Comparison of ENCODE assay signal across 3 worm cellular contexts in genomic region chrII:6968191-6968675, ce11.
TF ChIP-seq lines count a peak whose summit lies in the region.

No protein-coding gene starts in this region.

TF ChIP-seq in whole organism, L1 larva, 84 proteins besides CTCF, POLR2A, EP300 and RAD21 (continued from another document and continues in another):
- TF ChIP-seq ztf-11 (tag; optimal IDR thresholded peaks at IDR 0.05; lab: Kevin White, UChicago) (peak in 1 of 2 experiments; percentile 71), mab-9 (GFP tag; IDR thresholded peaks at IDR 0.05; lab: Robert Waterston, UW) (no peak; the same call in 1 of the 2 replicates), snu-23 (GFP tag; optimal IDR thresholded peaks at IDR 0.05; lab: Kevin White, UChicago) (peak; percentile 86), hlh-17 (GFP tag; optimal IDR thresholded peaks at IDR 0.05; lab: Kevin White, UChicago; ENCODE audit: borderline replicate concordance) (peak; percentile 34), ztf-4 (tag; optimal IDR thresholded peaks at IDR 0.05; lab: Kevin White, UChicago) (peak; percentile 59), efl-3 (GFP tag; optimal IDR thresholded peaks at IDR 0.05; lab: Kevin White, UChicago) (peak; percentile 63), swsn-7 (tag; optimal IDR thresholded peaks at IDR 0.05; lab: Kevin White, UChicago) (peak; percentile 87), ceh-8 (GFP tag; optimal IDR thresholded peaks at IDR 0.05; lab: Kevin White, UChicago) (peak; percentile 37), blmp-1 (tag; optimal IDR thresholded peaks at IDR 0.05; lab: Kevin White, UChicago) (no peak), nhr-19 (GFP tag; conservative IDR thresholded peaks at IDR 0.05; lab: Robert Waterston, UW) (peak; percentile 93), zag-1 (tag; optimal IDR thresholded peaks at IDR 0.05; lab: Kevin White, UChicago) (no peak), tbx-2 (tag; optimal IDR thresholded peaks at IDR 0.05; lab: Kevin White, UChicago) (peak; percentile 69), unc-130 (tag; optimal IDR thresholded peaks at IDR 0.05; lab: Kevin White, UChicago) (peak; percentile 5), egl-13 (tag; optimal IDR thresholded peaks at IDR 0.05; lab: Kevin White, UChicago) (peak; percentile 70), nhr-71 (tag; optimal IDR thresholded peaks at IDR 0.05; lab: Kevin White, UChicago) (peak; percentile 93), dsc-1 (tag; optimal IDR thresholded peaks at IDR 0.05; lab: Kevin White, UChicago) (peak; percentile 79), sptf-1 (tag; optimal IDR thresholded peaks at IDR 0.05; lab: Kevin White, UChicago) (no peak), ceh-63 (GFP tag; optimal IDR thresholded peaks at IDR 0.05; lab: Kevin White, UChicago) (no peak), alr-1 (tag; optimal IDR thresholded peaks at IDR 0.05; lab: Kevin White, UChicago; ENCODE audit: borderline replicate concordance) (no peak), irx-1 (tag; optimal IDR thresholded peaks at IDR 0.05; lab: Kevin White, UChicago) (peak; percentile 66), fkh-8 (tag; optimal IDR thresholded peaks at IDR 0.05; lab: Kevin White, UChicago) (peak; percentile 64), ama-1 (optimal IDR thresholded peaks at IDR 0.05; lab: Kevin White, UChicago) (peak; percentile 95), unc-30 (tag; optimal IDR thresholded peaks at IDR 0.05; lab: Kevin White, UChicago) (no peak), unc-62 (GFP tag; optimal IDR thresholded peaks at IDR 0.05; lab: Kevin White, UChicago) (no peak), nhr-76 (tag; optimal IDR thresholded peaks at IDR 0.05; lab: Kevin White, UChicago) (no peak), elt-3 (tag; optimal IDR thresholded peaks at IDR 0.05; lab: Kevin White, UChicago) (peak in 1 of 6 experiments; percentile 29), lin-15B (tag; optimal IDR thresholded peaks at IDR 0.05; lab: Kevin White, UChicago) (peak; percentile 35), C16A3.4 (tag; optimal IDR thresholded peaks at IDR 0.05; lab: Kevin White, UChicago) (peak; percentile 2), ceh-88 (GFP tag; IDR thresholded peaks at IDR 0.05; lab: Robert Waterston, UW) (peak; percentile 65; the same call in 1 of the 2 replicates), sox-4 (tag; optimal IDR thresholded peaks at IDR 0.05; lab: Kevin White, UChicago) (no peak), mep-1 (tag; optimal IDR thresholded peaks at IDR 0.05; lab: Kevin White, UChicago) (peak; percentile 65), zip-4 (GFP tag; optimal IDR thresholded peaks at IDR 0.05; lab: Kevin White, UChicago) (peak; percentile 59), F16B12.6 (tag; optimal IDR thresholded peaks at IDR 0.05; lab: Kevin White, UChicago) (peak; percentile 44), dpl-1 (GFP tag; optimal IDR thresholded peaks at IDR 0.05; lab: Kevin White, UChicago) (peak; percentile 42 to 54 (median 52)), unc-98 (GFP tag; IDR thresholded peaks at IDR 0.05; lab: Robert Waterston, UW) (no peak), pag-3 (tag; optimal IDR thresholded peaks at IDR 0.05; lab: Kevin White, UChicago; ENCODE audit: borderline replicate concordance, insufficient read depth) (no peak), lin-14 (GFP tag; optimal IDR thresholded peaks at IDR 0.05; lab: Kevin White, UChicago) (peak; percentile 86), lin-13 (GFP tag; optimal IDR thresholded peaks at IDR 0.05; lab: Kevin White, UChicago) (peak; percentile 85), C04F5.9 (tag; optimal IDR thresholded peaks at IDR 0.05; lab: Kevin White, UChicago) (peak; percentile 80), lir-3 (tag; optimal IDR thresholded peaks at IDR 0.05; lab: Kevin White, UChicago; ENCODE audit: poor library complexity) (peak; percentile 38), vab-15 (tag; optimal IDR thresholded peaks at IDR 0.05; lab: Kevin White, UChicago) (no peak), nhr-90 (tag; optimal IDR thresholded peaks at IDR 0.05; lab: Kevin White, UChicago; ENCODE audit: poor library complexity) (peak; percentile 92)

TF ChIP-seq in whole organism, L3 larva, 47 proteins besides CTCF, POLR2A, EP300 and RAD21 (continued from another document):
- TF ChIP-seq R02D3.7 (tag; optimal IDR thresholded peaks at IDR 0.05; lab: Kevin White, UChicago) = peak; percentile 83
- TF ChIP-seq ama-1 (optimal IDR thresholded peaks at IDR 0.05; lab: Kevin White, UChicago) = peak; percentile 97
- peak in 1 of 3 experiments; percentile 25 for TF ChIP-seq elt-3 (tag; optimal IDR thresholded peaks at IDR 0.05; lab: Kevin White, UChicago)
- TF ChIP-seq zag-1 (tag; optimal IDR thresholded peaks at IDR 0.05; lab: Kevin White, UChicago) = no peak
- TF ChIP-seq jun-1 (tag; optimal IDR thresholded peaks at IDR 0.05; lab: Kevin White, UChicago) = peak; percentile 3
- TF ChIP-seq nhr-43 (tag; optimal IDR thresholded peaks at IDR 0.05; lab: Kevin White, UChicago; ENCODE audit: poor library complexity, severe bottlenecking) = peak; percentile 62
- TF ChIP-seq nhr-67 (tag; optimal IDR thresholded peaks at IDR 0.05; lab: Kevin White, UChicago) = no peak
- no peak for TF ChIP-seq ceh-16 (tag; optimal IDR thresholded peaks at IDR 0.05; lab: Kevin White, UChicago)
- peak; percentile 39 for TF ChIP-seq pha-4 (tag; optimal IDR thresholded peaks at IDR 0.05; lab: Kevin White, UChicago)
- peak; percentile 48 for TF ChIP-seq ceh-82 (tag; optimal IDR thresholded peaks at IDR 0.05; lab: Kevin White, UChicago)
- peak; percentile 5 for TF ChIP-seq daf-12 (tag; optimal IDR thresholded peaks at IDR 0.05; lab: Kevin White, UChicago)
- no peak for TF ChIP-seq nhr-237 (tag; optimal IDR thresholded peaks at IDR 0.05; lab: Kevin White, UChicago)
- no peak for TF ChIP-seq fkh-2 (tag; optimal IDR thresholded peaks at IDR 0.05; lab: Kevin White, UChicago)
- TF ChIP-seq mdl-1 (tag; optimal IDR thresholded peaks at IDR 0.05; lab: Kevin White, UChicago) = no peak
- peak; percentile 73 for TF ChIP-seq nhr-77 (tag; optimal IDR thresholded peaks at IDR 0.05; lab: Kevin White, UChicago)
- peak; percentile 66 for TF ChIP-seq nfya-1 (tag; optimal IDR thresholded peaks at IDR 0.05; lab: Kevin White, UChicago; ENCODE audit: insufficient read depth)
- peak; percentile 23 for TF ChIP-seq elt-2 (tag; optimal IDR thresholded peaks at IDR 0.05; lab: Kevin White, UChicago)
- no peak for TF ChIP-seq fos-1 (tag; optimal IDR thresholded peaks at IDR 0.05; lab: Kevin White, UChicago)
- TF ChIP-seq unc-62 (GFP tag; optimal IDR thresholded peaks at IDR 0.05; lab: Kevin White, UChicago) = no peak
- TF ChIP-seq lin-15B (tag; optimal IDR thresholded peaks at IDR 0.05; lab: Kevin White, UChicago) = peak; percentile 65
- no peak for TF ChIP-seq ztf-4 (tag; optimal IDR thresholded peaks at IDR 0.05; lab: Kevin White, UChicago)
- no peak for TF ChIP-seq unc-39 (tag; optimal IDR thresholded peaks at IDR 0.05; lab: Kevin White, UChicago)
- TF ChIP-seq nhr-28 (tag; optimal IDR thresholded peaks at IDR 0.05; lab: Kevin White, UChicago) = no peak
- TF ChIP-seq nhr-11 (tag; optimal IDR thresholded peaks at IDR 0.05; lab: Kevin White, UChicago) = no peak
- no peak for TF ChIP-seq nhr-76 (tag; optimal IDR thresholded peaks at IDR 0.05; lab: Kevin White, UChicago)
- TF ChIP-seq ceh-9 (tag; optimal IDR thresholded peaks at IDR 0.05; lab: Kevin White, UChicago) = no peak
- peak; percentile 72 for TF ChIP-seq lsy-12 (tag; optimal IDR thresholded peaks at IDR 0.05; lab: Kevin White, UChicago)

TF ChIP-seq in whole organism, young adult, 124 proteins besides CTCF, POLR2A, EP300 and RAD21 (continued from another document and continues in another):
- TF ChIP-seq lin-26 (GFP tag; IDR thresholded peaks at IDR 0.05; lab: Robert Waterston, UW) (peak; percentile 74; the same call in 1 of the 2 replicates), Y53F4B.3 (GFP tag; IDR thresholded peaks at IDR 0.05; lab: Robert Waterston, UW) (peak; percentile 29; the same call in 1 of the 2 replicates), snpc-1.1 (tag; optimal IDR thresholded peaks at IDR 0.05; lab: Kevin White, UChicago; ENCODE audit: insufficient read depth) (peak; percentile 97), nfya-2 (GFP tag; IDR thresholded peaks at IDR 0.05; lab: Robert Waterston, UW) (peak; percentile 58; the same call in 1 of the 2 replicates), B0336.3 (GFP tag; IDR thresholded peaks at IDR 0.05; lab: Robert Waterston, UW) (peak; percentile 97), ceh-100 (GFP tag; IDR thresholded peaks at IDR 0.05; lab: Robert Waterston, UW) (peak; percentile 77), egl-18 (GFP tag; IDR thresholded peaks at IDR 0.05; lab: Robert Waterston, UW) (0 out of 2 replicates have a peak, but pooled peaks have one; percentile 53), F39B2.1 (GFP tag; IDR thresholded peaks at IDR 0.05; lab: Robert Waterston, UW) (peak; percentile 53; the same call in 1 of the 2 replicates), ztf-6 (GFP tag; IDR thresholded peaks at IDR 0.05; lab: Robert Waterston, UW) (0 out of 2 replicates have a peak, but pooled peaks have one; percentile 73), mcd-1 (GFP tag; IDR thresholded peaks at IDR 0.05; lab: Robert Waterston, UW) (peak; percentile 81), C06A6.2 (GFP tag; conservative IDR thresholded peaks at IDR 0.05; lab: Robert Waterston, UW) (peak; percentile 67), lsl-1 (GFP tag; optimal IDR thresholded peaks at IDR 0.05; lab: Kevin White, UChicago) (peak; percentile 84), F37B4.10 (GFP tag; IDR thresholded peaks at IDR 0.05; lab: Robert Waterston, UW) (no peak), egrh-3 (GFP tag; IDR thresholded peaks at IDR 0.05; lab: Robert Waterston, UW) (peak; percentile 74), die-1 (tag; optimal IDR thresholded peaks at IDR 0.05; lab: Kevin White, UChicago) (peak; percentile 59), lsy-27 (tag; optimal IDR thresholded peaks at IDR 0.05; lab: Kevin White, UChicago; ENCODE audit: borderline replicate concordance, insufficient read depth) (no peak), ceh-58 (GFP tag; IDR thresholded peaks at IDR 0.05; lab: Robert Waterston, UW) (no peak), attf-5 (GFP tag; optimal IDR thresholded peaks at IDR 0.05; lab: Kevin White, UChicago) (peak; percentile 63), chd-7 (tag; optimal IDR thresholded peaks at IDR 0.05; lab: Kevin White, UChicago) (peak; percentile 68), cebp-1 (GFP tag; IDR thresholded peaks at IDR 0.05; lab: Robert Waterston, UW) (no peak), cebp-1 (tag; optimal IDR thresholded peaks at IDR 0.05; lab: Kevin White, UChicago) (peak; percentile 62), egl-44 (GFP tag; IDR thresholded peaks at IDR 0.05; lab: Robert Waterston, UW) (peak; percentile 90), repo-1 (tag; optimal IDR thresholded peaks at IDR 0.05; lab: Kevin White, UChicago) (peak; percentile 88), zim-3 (tag; optimal IDR thresholded peaks at IDR 0.05; lab: Kevin White, UChicago) (peak; percentile 21), sdz-38 (tag; optimal IDR thresholded peaks at IDR 0.05; lab: Kevin White, UChicago) (no peak), K12H6.12 (tag; optimal IDR thresholded peaks at IDR 0.05; lab: Kevin White, UChicago) (peak; percentile 39), aptf-3 (GFP tag; IDR thresholded peaks at IDR 0.05; lab: Robert Waterston, UW) (0 out of 2 replicates have a peak, but pooled peaks have one; percentile 62), ceh-79 (tag; optimal IDR thresholded peaks at IDR 0.05; lab: Kevin White, UChicago) (peak; percentile 77), F52B5.7 (tag; optimal IDR thresholded peaks at IDR 0.05; lab: Kevin White, UChicago) (peak; percentile 67), snpc-4 (GFP tag; optimal IDR thresholded peaks at IDR 0.05; lab: Kevin White, UChicago) (peak; percentile 97), snpc-4 (tag; optimal IDR thresholded peaks at IDR 0.05; lab: Kevin White, UChicago) (peak; percentile 97 to 99 (median 98)), rpc-1 (optimal IDR thresholded peaks at IDR 0.05; lab: Kevin White, UChicago) (no peak), rpc-1 (tag; optimal IDR thresholded peaks at IDR 0.05; lab: Kevin White, UChicago) (peak; percentile 4), nhr-120 (GFP tag; IDR thresholded peaks at IDR 0.05; lab: Robert Waterston, UW) (no peak), bed-2 (GFP tag; IDR thresholded peaks at IDR 0.05; lab: Robert Waterston, UW) (no peak), B0019.2 (GFP tag; conservative IDR thresholded peaks at IDR 0.05; lab: Robert Waterston, UW) (peak; percentile 85), nfya-1 (tag; optimal IDR thresholded peaks at IDR 0.05; lab: Kevin White, UChicago; ENCODE audit: borderline replicate concordance, insufficient read depth) (no peak), F23B12.7 (tag; optimal IDR thresholded peaks at IDR 0.05; lab: Kevin White, UChicago; ENCODE audit: insufficient read depth) (peak; percentile 53), nhr-27 (tag; optimal IDR thresholded peaks at IDR 0.05; lab: Kevin White, UChicago) (peak; percentile 86), attf-3 (GFP tag; conservative IDR thresholded peaks at IDR 0.05; lab: Robert Waterston, UW) (peak; percentile 83), nhr-90 (tag; optimal IDR thresholded peaks at IDR 0.05; lab: Kevin White, UChicago) (peak; percentile 41), dox-1 (GFP tag; IDR thresholded peaks at IDR 0.05; lab: Robert Waterston, UW) (peak; percentile 95), unc-130 (GFP tag; optimal IDR thresholded peaks at IDR 0.05; lab: Kevin White, UChicago) (peak; percentile 85), ztf-3 (GFP tag; optimal IDR thresholded peaks at IDR 0.05; lab: Kevin White, UChicago) (peak; percentile 9), ZK185.1 (tag; optimal IDR thresholded peaks at IDR 0.05; lab: Kevin White, UChicago; ENCODE audit: poor library complexity, severe bottlenecking) (peak; percentile 35), hlh-26 (GFP tag; conservative IDR thresholded peaks at IDR 0.05; lab: Robert Waterston, UW) (no peak), cebp-2 (GFP tag; IDR thresholded peaks at IDR 0.05; lab: Robert Waterston, UW) (peak; percentile 61; the same call in 1 of the 2 replicates), fkh-3 (tag; optimal IDR thresholded peaks at IDR 0.05; lab: Kevin White, UChicago) (peak; percentile 80), madf-6 (GFP tag; IDR thresholded peaks at IDR 0.05; lab: Robert Waterston, UW) (peak; percentile 88), efl-1 (GFP tag; optimal IDR thresholded peaks at IDR 0.05; lab: Kevin White, UChicago) (peak; percentile 31), B0035.1 (tag; optimal IDR thresholded peaks at IDR 0.05; lab: Kevin White, UChicago) (peak; percentile 57), hmg-1.2 (GFP tag; IDR thresholded peaks at IDR 0.05; lab: Robert Waterston, UW) (peak; percentile 89), mel-28 (tag; optimal IDR thresholded peaks at IDR 0.05; lab: Kevin White, UChicago; ENCODE audit: borderline replicate concordance) (peak; percentile 4), atf-7 (tag; optimal IDR thresholded peaks at IDR 0.05; lab: Kevin White, UChicago) (peak; percentile 59), bed-1 (GFP tag; IDR thresholded peaks at IDR 0.05; lab: Robert Waterston, UW) (no peak), sea-2 (GFP tag; IDR thresholded peaks at IDR 0.05; lab: Robert Waterston, UW) (0 out of 2 replicates have a peak, but pooled peaks have one; percentile 76), Y56A3A.18 (GFP tag; IDR thresholded peaks at IDR 0.05; lab: Robert Waterston, UW) (0 out of 2 replicates have a peak, but pooled peaks have one; percentile 84), C17E4.6 (GFP tag; IDR thresholded peaks at IDR 0.05; lab: Robert Waterston, UW) (peak; percentile 74), ets-4 (GFP tag; optimal IDR thresholded peaks at IDR 0.05; lab: Kevin White, UChicago) (no peak), tbp1 (GFP tag; optimal IDR thresholded peaks at IDR 0.05; lab: Kevin White, UChicago) (peak; percentile 79), mes-4 (tag; optimal IDR thresholded peaks at IDR 0.05; lab: Kevin White, UChicago) (peak; percentile 56), hmg-20 (GFP tag; IDR thresholded peaks at IDR 0.05; lab: Robert Waterston, UW) (peak; percentile 69; the same call in 1 of the 2 replicates), rcor-1 (GFP tag; IDR thresholded peaks at IDR 0.05; lab: Robert Waterston, UW) (peak; percentile 84), F10E7.11 (tag; optimal IDR thresholded peaks at IDR 0.05; lab: Kevin White, UChicago) (peak; percentile 79), let-607 (tag; optimal IDR thresholded peaks at IDR 0.05; lab: Kevin White, UChicago) (no peak), K11D2.4 (GFP tag; IDR thresholded peaks at IDR 0.05; lab: Robert Waterston, UW) (peak; percentile 57; the same call in 1 of the 2 replicates), D2030.7 (GFP tag; IDR thresholded peaks at IDR 0.05; lab: Robert Waterston, UW) (peak; percentile 97), ceh-40 (GFP tag; IDR thresholded peaks at IDR 0.05; lab: Robert Waterston, UW) (no peak)
